Worm (Caenorhabditis elegans) whole organism, L2 larva: Measurements from ENCODE around the gene W04D2.4.

Experiments used
- C34F6.9 ChIP-seq: fragments of 150-350 bp; optimal IDR thresholded peaks from 2 replicates; lab custom pipeline; 2014; ENCODE audit warnings: missing biosample characterization, missing genetic modification characterization
- F13H6.1 ChIP-seq: sonication (generic microtip); optimal IDR thresholded peaks from 2 replicates; lab custom pipeline; 2016; ENCODE audit warnings: missing genetic modification characterization, missing compliant biosample characterization
- R02D3.7 ChIP-seq: fragments of 150-350 bp; optimal IDR thresholded peaks from 2 replicates; lab custom pipeline; 2014; ENCODE audit warnings: missing biosample characterization, missing genetic modification characterization
- Y55F3AM.14 ChIP-seq: fragments of 200-800 bp; sonication (Bioruptor generic); optimal IDR thresholded peaks from 2 replicates; lab custom pipeline; 2018; ENCODE audit warnings: mild to moderate bottlenecking, missing genetic modification characterization, missing compliant biosample characterization
- ZK546.5 ChIP-seq: sonication (generic microtip); optimal IDR thresholded peaks from 2 replicates; lab custom pipeline; 2017; ENCODE audit warnings: missing biosample characterization, missing genetic modification characterization
- alr-1 ChIP-seq: fragments of 150-350 bp; optimal IDR thresholded peaks from 2 replicates; lab custom pipeline; 2014; ENCODE audit warnings: missing biosample characterization, missing genetic modification characterization
- aly-2 ChIP-seq: fragments of 150-350 bp; optimal IDR thresholded peaks from 2 replicates; lab custom pipeline; 2014; ENCODE audit warnings: missing biosample characterization, missing genetic modification characterization
- ama-1 ChIP-seq: fragments of 150-350 bp; optimal IDR thresholded peaks from 2 replicates; lab custom pipeline; 2018; ENCODE audit warnings: inconsistent platforms
- blmp-1 ChIP-seq: sonication (generic microtip); optimal IDR thresholded peaks from 2 replicates; lab custom pipeline; 2017; ENCODE audit warnings: missing genetic modification characterization, mild to moderate bottlenecking, missing compliant biosample characterization, antibody characterized with exemption, moderate library complexity; ENCODE audit not compliant: insufficient read depth
- ceh-16 ChIP-seq: fragments of 150-350 bp; optimal IDR thresholded peaks from 2 replicates; lab custom pipeline; 2014; ENCODE audit warnings: missing biosample characterization, missing genetic modification characterization
- ceh-82 ChIP-seq: fragments of 150-350 bp; optimal IDR thresholded peaks from 2 replicates; lab custom pipeline; 2014; ENCODE audit warnings: missing biosample characterization, missing genetic modification characterization
- crh-2 ChIP-seq: sonication (generic microtip); optimal IDR thresholded peaks from 2 replicates; lab custom pipeline; 2017; ENCODE audit warnings: missing biosample characterization, missing genetic modification characterization
- dmd-4 ChIP-seq: sonication (generic microtip); optimal IDR thresholded peaks from 2 replicates; lab custom pipeline; 2017; ENCODE audit warnings: missing biosample characterization, missing genetic modification characterization
- egl-27 ChIP-seq: sonication (generic microtip); optimal IDR thresholded peaks from 3 replicates; lab custom pipeline; 2017; ENCODE audit warnings: missing biosample characterization, missing genetic modification reagents, missing genetic modification characterization
- elt-1 ChIP-seq: fragments of 150-350 bp; optimal IDR thresholded peaks from 2 replicates; lab custom pipeline; 2014; ENCODE audit warnings: missing biosample characterization, missing genetic modification characterization
- elt-3 ChIP-seq: sonication (generic microtip); optimal IDR thresholded peaks from 2 replicates; lab custom pipeline; 2017; ENCODE audit warnings: missing biosample characterization, missing genetic modification characterization
- fos-1 ChIP-seq: fragments of 150-350 bp; optimal IDR thresholded peaks from 2 replicates; lab custom pipeline; 2014; ENCODE audit warnings: missing biosample characterization, missing genetic modification characterization
- gmeb-1 ChIP-seq: fragments of 150-350 bp; optimal IDR thresholded peaks from 2 replicates; lab custom pipeline; 2014; ENCODE audit warnings: missing biosample characterization, missing genetic modification characterization
- lin-11 ChIP-seq: fragments of 150-350 bp; sonication (generic microtip); optimal IDR thresholded peaks from 2 replicates; lab custom pipeline; 2014; ENCODE audit warnings: missing biosample characterization, missing genetic modification characterization, inconsistent platforms, mixed read lengths
- lin-13 ChIP-seq: fragments of 150-350 bp; optimal IDR thresholded peaks from 2 replicates; lab custom pipeline; 2014; ENCODE audit warnings: missing biosample characterization, missing genetic modification reagents, missing genetic modification characterization
- lin-39 ChIP-seq: fragments of 150-350 bp; optimal IDR thresholded peaks from 2 replicates; lab custom pipeline; 2014; ENCODE audit warnings: missing biosample characterization, missing genetic modification reagents, missing genetic modification characterization
- lsy-2 ChIP-seq, 2 experiments: fragments of 150-350 bp in 1 of 2; sonication (generic microtip) in 1 of 2; optimal IDR thresholded peaks; 2 replicates each; lab custom pipeline; 2014 to 2017; ENCODE audit warnings: missing biosample characterization in 2 of 2, missing genetic modification characterization in 2 of 2
- mab-5 ChIP-seq: fragments of 150-350 bp; optimal IDR thresholded peaks from 2 replicates; lab custom pipeline; 2014; ENCODE audit warnings: missing biosample characterization, missing genetic modification characterization
- mbf-1 ChIP-seq: sonication (generic microtip); optimal IDR thresholded peaks from 2 replicates; lab custom pipeline; 2017; ENCODE audit warnings: missing biosample characterization, missing genetic modification characterization
- mdl-1 ChIP-seq, 2 experiments: fragments of 150-350 bp in 1 of 2; sonication (generic microtip) in 1 of 2; optimal IDR thresholded peaks; 2 replicates each; lab custom pipeline; 2017; ENCODE audit warnings: missing biosample characterization in 2 of 2, missing genetic modification characterization in 2 of 2
- nhr-10 ChIP-seq: sonication (generic microtip); optimal IDR thresholded peaks from 2 replicates; lab custom pipeline; 2017; ENCODE audit warnings: missing biosample characterization, missing genetic modification characterization
- nhr-11 ChIP-seq: fragments of 150-350 bp; optimal IDR thresholded peaks from 2 replicates; lab custom pipeline; 2014; ENCODE audit warnings: missing biosample characterization, missing genetic modification characterization
- nhr-12 ChIP-seq: fragments of 150-350 bp; optimal IDR thresholded peaks from 2 replicates; lab custom pipeline; 2014; ENCODE audit warnings: missing biosample characterization, missing genetic modification characterization
- nhr-129 ChIP-seq: fragments of 150-350 bp; optimal IDR thresholded peaks from 2 replicates; lab custom pipeline; 2014; ENCODE audit warnings: missing biosample characterization, missing genetic modification characterization
- nhr-21 ChIP-seq: fragments of 150-350 bp; optimal IDR thresholded peaks from 2 replicates; lab custom pipeline; 2014; ENCODE audit warnings: missing biosample characterization, missing genetic modification characterization
- nhr-23 ChIP-seq: fragments of 150-350 bp; optimal IDR thresholded peaks from 2 replicates; lab custom pipeline; 2014; ENCODE audit warnings: missing biosample characterization, missing genetic modification reagents, missing genetic modification characterization
- nhr-237 ChIP-seq: fragments of 150-350 bp; optimal IDR thresholded peaks from 2 replicates; lab custom pipeline; 2014; ENCODE audit warnings: missing biosample characterization, missing genetic modification characterization
- nhr-25 ChIP-seq: fragments of 150-350 bp; sonication (generic microtip); optimal IDR thresholded peaks from 3 replicates; lab custom pipeline; 2014; ENCODE audit warnings: missing biosample characterization, missing genetic modification characterization
- nhr-6 ChIP-seq: fragments of 150-350 bp; optimal IDR thresholded peaks from 2 replicates; lab custom pipeline; 2014; ENCODE audit warnings: missing biosample characterization, missing genetic modification characterization
- nhr-77 ChIP-seq: fragments of 150-350 bp; optimal IDR thresholded peaks from 2 replicates; lab custom pipeline; 2014; ENCODE audit warnings: missing biosample characterization, missing genetic modification characterization
- peb-1 ChIP-seq: fragments of 150-350 bp; optimal IDR thresholded peaks from 2 replicates; lab custom pipeline; 2014; ENCODE audit warnings: missing biosample characterization, missing genetic modification characterization
- sem-4 ChIP-seq: fragments of 150-350 bp; optimal IDR thresholded peaks from 2 replicates; lab custom pipeline; 2014; ENCODE audit warnings: missing biosample characterization, missing genetic modification reagents, missing genetic modification characterization
- skn-1 ChIP-seq: sonication (generic microtip); optimal IDR thresholded peaks from 2 replicates; lab custom pipeline; 2017; ENCODE audit warnings: missing biosample characterization, missing genetic modification characterization
- sma-3 ChIP-seq: sonication (generic microtip); optimal IDR thresholded peaks from 2 replicates; lab custom pipeline; 2016; ENCODE audit warnings: missing genetic modification reagents, missing genetic modification characterization, missing compliant biosample characterization
- sma-9 ChIP-seq, 2 experiments: fragments of 150-350 bp in 1 of 2; sonication (generic microtip) in 1 of 2; optimal IDR thresholded peaks; 2 replicates each; lab custom pipeline; 2014 to 2016; ENCODE audit warnings: missing genetic modification characterization in 2 of 2, mild to moderate bottlenecking in 1 of 2, missing biosample characterization in 1 of 2, missing compliant biosample characterization in 1 of 2, missing genetic modification reagents in 1 of 2, moderate library complexity in 1 of 2
- snpc-4 ChIP-seq: fragments of 150-350 bp; optimal IDR thresholded peaks from 2 replicates; lab custom pipeline; 2014; ENCODE audit warnings: missing biosample characterization, missing genetic modification characterization
- unc-39 ChIP-seq: fragments of 150-350 bp; optimal IDR thresholded peaks from 2 replicates; lab custom pipeline; 2014; ENCODE audit warnings: missing biosample characterization, missing genetic modification characterization
- unc-55 ChIP-seq: fragments of 150-350 bp; sonication (generic microtip); optimal IDR thresholded peaks from 3 replicates; lab custom pipeline; 2014; ENCODE audit warnings: missing biosample characterization, missing genetic modification reagents, missing genetic modification characterization
- unc-62 ChIP-seq: fragments of 150-350 bp; optimal IDR thresholded peaks from 2 replicates; lab custom pipeline; 2014; ENCODE audit warnings: missing biosample characterization, missing genetic modification reagents, missing genetic modification characterization
- zag-1 ChIP-seq: fragments of 150-350 bp; optimal IDR thresholded peaks from 2 replicates; lab custom pipeline; 2014; ENCODE audit warnings: missing biosample characterization, missing genetic modification characterization
- ztf-1 ChIP-seq: fragments of 200-800 bp; sonication (Bioruptor generic); conservative IDR thresholded peaks from 2 replicates; pipeline ENCODE4 v1.3.6; 2022; ENCODE audit warnings: missing genetic modification characterization, missing compliant biosample characterization
- ztf-11 ChIP-seq: sonication (generic microtip); optimal IDR thresholded peaks from 2 replicates; lab custom pipeline; 2017; ENCODE audit warnings: missing biosample characterization, missing genetic modification characterization
- ztf-4 ChIP-seq: fragments of 150-350 bp; optimal IDR thresholded peaks from 2 replicates; lab custom pipeline; 2014; ENCODE audit warnings: missing biosample characterization, missing genetic modification characterization

W04D2.4 gene

ce11 chrV:12497725-12498263 lies at the start of gene W04D2.4, which contains the start of gene rbm-25:
W04D2.4 (minus strand) TSS chrV:12497755.
rbm-25 (plus strand) TSS chrV:12498213.
- peak; percentile 88 for TF ChIP-seq snpc-4
- TF ChIP-seq lsy-2 (tag; optimal IDR thresholded peaks at IDR 0.05; lab: Kevin White, UChicago), result peak; percentile 87 to 92
- TF ChIP-seq sem-4, result peak; percentile 67
- no peak for TF ChIP-seq nhr-237
- TF ChIP-seq lin-13 (GFP tag; lab: Kevin White, UChicago), result peak; percentile 57
- TF ChIP-seq zag-1 (tag; lab: Kevin White, UChicago), result no peak
- TF ChIP-seq aly-2 (tag; lab: Kevin White, UChicago), result peak; percentile 14
- peak; percentile 96 for TF ChIP-seq C34F6.9 (tag; lab: Kevin White, UChicago)
- TF ChIP-seq mab-5 (tag; lab: Kevin White, UChicago), result peak; percentile 87
- peak; percentile 87 for TF ChIP-seq crh-2
- TF ChIP-seq mbf-1, result no peak
- peak; percentile 37 for TF ChIP-seq fos-1 (tag; lab: Kevin White, UChicago)
- peak; percentile 58 for TF ChIP-seq nhr-129 (tag; lab: Kevin White, UChicago)
- TF ChIP-seq mdl-1 (tag; optimal IDR thresholded peaks at IDR 0.05; lab: Kevin White, UChicago), result no peak
- TF ChIP-seq unc-62 (GFP tag; lab: Kevin White, UChicago), result no peak
- peak; percentile 35 for TF ChIP-seq ztf-4 (tag; lab: Kevin White, UChicago)
- no peak for TF ChIP-seq nhr-12 (tag; lab: Kevin White, UChicago)
- no peak for TF ChIP-seq lin-39 (tag; lab: Kevin White, UChicago)
- peak; percentile 90 for TF ChIP-seq unc-55 (GFP tag; lab: Kevin White, UChicago)
- TF ChIP-seq peb-1, result no peak
- TF ChIP-seq Y55F3AM.14 (GFP tag; lab: Kevin White, UChicago), result no peak
- TF ChIP-seq ztf-11 (tag; lab: Kevin White, UChicago), result no peak
- no peak for TF ChIP-seq alr-1 (tag; lab: Kevin White, UChicago)
- TF ChIP-seq nhr-25 (tag; lab: Kevin White, UChicago), result peak; percentile 60
- TF ChIP-seq nhr-11 (tag; lab: Kevin White, UChicago), result no peak
- TF ChIP-seq ama-1 (lab: Kevin White, UChicago), result peak; percentile 29
- TF ChIP-seq unc-39 (tag; lab: Kevin White, UChicago), result no peak
- no peak for TF ChIP-seq elt-3
- no peak for TF ChIP-seq nhr-10 (tag; lab: Kevin White, UChicago)
- TF ChIP-seq ztf-1 (GFP tag; lab: Robert Waterston, UW), result no peak
- peak; percentile 87 for TF ChIP-seq sma-9 (GFP tag; optimal IDR thresholded peaks at IDR 0.05; lab: Kevin White, UChicago)
- TF ChIP-seq sma-9 (tag; optimal IDR thresholded peaks at IDR 0.05; lab: Kevin White, UChicago), result no peak
- peak; percentile 36 for TF ChIP-seq dmd-4 (tag; lab: Kevin White, UChicago)
- TF ChIP-seq sma-3, result peak; percentile 60
- TF ChIP-seq nhr-21 (tag; lab: Kevin White, UChicago), result peak; percentile 76
- no peak for TF ChIP-seq nhr-6 (tag; lab: Kevin White, UChicago)
- TF ChIP-seq ZK546.5, result no peak
- no peak for TF ChIP-seq nhr-77
- TF ChIP-seq gmeb-1, result peak; percentile 87
- no peak for TF ChIP-seq ceh-16 (tag; lab: Kevin White, UChicago)
- TF ChIP-seq lin-11, result no peak
- TF ChIP-seq elt-1 (tag; lab: Kevin White, UChicago), result no peak
- peak; percentile 28 for TF ChIP-seq R02D3.7
- no peak for TF ChIP-seq ceh-82 (tag; lab: Kevin White, UChicago)
- TF ChIP-seq blmp-1 (tag; lab: Kevin White, UChicago), result no peak
- TF ChIP-seq skn-1 (tag; lab: Kevin White, UChicago), result no peak
- peak; percentile 66 for TF ChIP-seq egl-27
- no peak for TF ChIP-seq nhr-23 (tag; lab: Kevin White, UChicago)
- peak; percentile 71 for TF ChIP-seq F13H6.1 (tag; lab: Kevin White, UChicago)
